Worm (Caenorhabditis elegans) whole organism, L2 larva: ENCODE data around the gene T24C2.3.

ENCODE experiments used
- alr-1 ChIP-seq: fragments of 150-350 bp; optimal IDR thresholded peaks from 2 replicates; lab custom pipeline; 2014; ENCODE audit warnings: missing biosample characterization, missing genetic modification characterization
- dmd-4 ChIP-seq: sonication (generic microtip); optimal IDR thresholded peaks from 2 replicates; lab custom pipeline; 2017; ENCODE audit warnings: missing biosample characterization, missing genetic modification characterization
- egl-27 ChIP-seq: sonication (generic microtip); optimal IDR thresholded peaks from 3 replicates; lab custom pipeline; 2017; ENCODE audit warnings: missing biosample characterization, missing genetic modification reagents, missing genetic modification characterization
- elt-1 ChIP-seq: fragments of 150-350 bp; optimal IDR thresholded peaks from 2 replicates; lab custom pipeline; 2014; ENCODE audit warnings: missing biosample characterization, missing genetic modification characterization
- elt-3 ChIP-seq: sonication (generic microtip); optimal IDR thresholded peaks from 2 replicates; lab custom pipeline; 2017; ENCODE audit warnings: missing biosample characterization, missing genetic modification characterization
- lin-39 ChIP-seq: fragments of 150-350 bp; optimal IDR thresholded peaks from 2 replicates; lab custom pipeline; 2014; ENCODE audit warnings: missing biosample characterization, missing genetic modification reagents, missing genetic modification characterization
- mdl-1 ChIP-seq, 2 experiments: fragments of 150-350 bp in 1 of 2; sonication (generic microtip) in 1 of 2; optimal IDR thresholded peaks; 2 replicates each; lab custom pipeline; 2017; ENCODE audit warnings: missing biosample characterization in 2 of 2, missing genetic modification characterization in 2 of 2
- nhr-11 ChIP-seq: fragments of 150-350 bp; optimal IDR thresholded peaks from 2 replicates; lab custom pipeline; 2014; ENCODE audit warnings: missing biosample characterization, missing genetic modification characterization
- nhr-12 ChIP-seq: fragments of 150-350 bp; optimal IDR thresholded peaks from 2 replicates; lab custom pipeline; 2014; ENCODE audit warnings: missing biosample characterization, missing genetic modification characterization
- nhr-129 ChIP-seq: fragments of 150-350 bp; optimal IDR thresholded peaks from 2 replicates; lab custom pipeline; 2014; ENCODE audit warnings: missing biosample characterization, missing genetic modification characterization
- unc-62 ChIP-seq: fragments of 150-350 bp; optimal IDR thresholded peaks from 2 replicates; lab custom pipeline; 2014; ENCODE audit warnings: missing biosample characterization, missing genetic modification reagents, missing genetic modification characterization
- ztf-11 ChIP-seq: sonication (generic microtip); optimal IDR thresholded peaks from 2 replicates; lab custom pipeline; 2017; ENCODE audit warnings: missing biosample characterization, missing genetic modification characterization

DNA sequence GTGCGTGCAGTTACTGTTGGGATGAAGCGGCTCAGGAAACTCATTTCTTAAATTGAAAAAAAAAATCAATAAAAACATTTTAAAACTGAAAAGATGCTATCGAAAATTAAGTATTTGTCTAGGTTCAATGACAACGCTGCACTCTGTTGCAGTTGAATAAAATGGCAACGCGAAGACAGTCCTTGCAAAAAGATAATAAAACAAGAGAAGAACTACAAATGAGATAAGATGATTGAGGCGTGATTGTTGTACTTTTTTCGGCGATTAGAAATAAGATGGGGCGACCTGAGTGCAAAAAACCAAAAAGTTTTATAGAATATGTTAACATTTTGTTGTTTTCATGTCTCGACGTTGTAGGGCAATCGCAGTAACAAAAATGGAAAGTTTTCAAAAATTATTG, 28.3 kb upstream of the T24C2.3 start, which contains the start of gene gcsh-1:
- TF ChIP-seq nhr-12 (tag; lab: Kevin White, UChicago): no peak
- TF ChIP-seq nhr-11: no peak
- no peak for TF ChIP-seq mdl-1 (tag; optimal IDR thresholded peaks at IDR 0.05; lab: Kevin White, UChicago)
- no peak for TF ChIP-seq nhr-129
- TF ChIP-seq unc-62 (GFP tag; lab: Kevin White, UChicago): no peak
- no peak for TF ChIP-seq lin-39 (tag; lab: Kevin White, UChicago)
- no peak for TF ChIP-seq elt-3
- no peak for TF ChIP-seq elt-1
- TF ChIP-seq ztf-11: no peak
- no peak for TF ChIP-seq dmd-4 (tag; lab: Kevin White, UChicago)
- TF ChIP-seq egl-27 (tag; lab: Kevin White, UChicago): no peak
- TF ChIP-seq alr-1 (tag; lab: Kevin White, UChicago): no peak
